Worm (Caenorhabditis elegans): ENCODE measurements around the gene frg-1.

ce11 chrIII:13027949-13028348, 49.0 kb downstream of the frg-1 start:
- TF ChIP-seq unc-86 (tag; optimal IDR thresholded peaks at IDR 0.05) (no peak), elt-3 (tag; optimal IDR thresholded peaks at IDR 0.05) (no peak), nhr-90 (tag; optimal IDR thresholded peaks at IDR 0.05; ENCODE audit: poor library complexity) (no peak), grh-1 (GFP tag; IDR thresholded peaks at IDR 0.05) (no peak), lin-15B (tag; optimal IDR thresholded peaks at IDR 0.05) (no peak), ceh-90 (tag; optimal IDR thresholded peaks at IDR 0.05) (no peak), ama-1 (optimal IDR thresholded peaks at IDR 0.05) (no peak)

Data from whole organism, L1 larva.